Worm (Caenorhabditis elegans) whole organism, L4 larva: Measurements from ENCODE around the gene myo-6.

Source experiments
- ceh-28 ChIP-seq: fragments of 150-350 bp; optimal IDR thresholded peaks from 2 replicates; lab custom pipeline; 2014; ENCODE audit warnings: missing biosample characterization, missing genetic modification reagents, missing genetic modification characterization
- dve-1 ChIP-seq: sonication (generic microtip); optimal IDR thresholded peaks from 2 replicates; lab custom pipeline; 2017; ENCODE audit warnings: antibody characterized with exemption, mild to moderate bottlenecking, missing genetic modification characterization, missing compliant biosample characterization; ENCODE audit not compliant: insufficient read depth
- fos-1 ChIP-seq: fragments of 150-350 bp; optimal IDR thresholded peaks from 2 replicates; lab custom pipeline; 2014; ENCODE audit warnings: missing biosample characterization, missing genetic modification characterization
- nhr-10 ChIP-seq: fragments of 150-350 bp; optimal IDR thresholded peaks from 2 replicates; lab custom pipeline; 2014; ENCODE audit warnings: missing biosample characterization, missing genetic modification characterization
- nhr-11 ChIP-seq: fragments of 150-350 bp; optimal IDR thresholded peaks from 2 replicates; lab custom pipeline; 2014; ENCODE audit warnings: missing biosample characterization, missing genetic modification characterization
- saeg-2 ChIP-seq: fragments of 200-800 bp; sonication (Bioruptor generic); IDR thresholded peaks from 2 replicates; pipeline ENCODE4 v1.3.6; 2022; ENCODE audit warnings: missing genetic modification reagents, missing genetic modification characterization, missing compliant biosample characterization
- snpc-4 ChIP-seq: fragments of 150-350 bp; optimal IDR thresholded peaks from 2 replicates; lab custom pipeline; 2014; ENCODE audit warnings: missing biosample characterization, missing genetic modification characterization

- TF ChIP-seq nhr-11 (tag; lab: Kevin White, UChicago) = no peak
- no peak for TF ChIP-seq saeg-2 (GFP tag; lab: Robert Waterston, UW)
- TF ChIP-seq ceh-28 (tag; lab: Kevin White, UChicago) = no peak
- TF ChIP-seq snpc-4 (tag; lab: Kevin White, UChicago) = no peak
- TF ChIP-seq nhr-10 (tag; lab: Kevin White, UChicago) = no peak
- TF ChIP-seq fos-1 (tag; lab: Kevin White, UChicago) = no peak
- no peak for TF ChIP-seq dve-1 (tag; lab: Kevin White, UChicago)
These were observed 43.2 kb downstream of the myo-6 start for ce11 chrIII:13452824-13453223.
